Fruit fly (Drosophila melanogaster) whole organism, wandering third instar larva: ENCODE data around the gene CG13838.

Source experiments
- Abd-B ChIP-seq: fragments of >200 bp; optimal IDR thresholded peaks from 2 replicates; lab custom pipeline; 2017; ENCODE audit warnings: missing biosample characterization, missing genetic modification characterization
- CG32264 ChIP-seq: fragments of 200-800 bp; sonication (Bioruptor generic); optimal IDR thresholded peaks from 2 replicates; lab custom pipeline; 2016; ENCODE audit warnings: missing biosample characterization, missing genetic modification characterization
- CG9705 ChIP-seq: fragments of 200-800 bp; sonication (Bioruptor generic); optimal IDR thresholded peaks from 2 replicates; lab custom pipeline; 2018; ENCODE audit warnings: missing biosample characterization, mild to moderate bottlenecking, missing genetic modification characterization
- CrebA ChIP-seq: fragments of 200-800 bp; sonication (Bioruptor generic); optimal IDR thresholded peaks from 2 replicates; lab custom pipeline; 2016; ENCODE audit warnings: missing biosample characterization, mild to moderate bottlenecking, missing genetic modification characterization, borderline replicate concordance
- Dfd ChIP-seq: fragments of >200 bp; optimal IDR thresholded peaks from 2 replicates; lab custom pipeline; 2017; ENCODE audit warnings: missing biosample characterization, missing genetic modification characterization
- Dif ChIP-seq: fragments of 200-275, 200-300 bp; sonication (Bioruptor generic); optimal IDR thresholded peaks from 2 replicates; lab custom pipeline; 2018; ENCODE audit warnings: missing biosample characterization, missing genetic modification characterization; ENCODE audit not compliant: partially characterized antibody
- GATAd ChIP-seq: sonication (Bioruptor generic); optimal IDR thresholded peaks from 2 replicates; lab custom pipeline; 2016; ENCODE audit warnings: missing biosample characterization, missing genetic modification characterization
- HLH106 ChIP-seq: fragments of 200-800 bp; optimal IDR thresholded peaks from 3 replicates; lab custom pipeline; 2019; ENCODE audit warnings: missing biosample characterization, mild to moderate bottlenecking, missing genetic modification characterization, moderate library complexity
- Hnf4 ChIP-seq: fragments of 200-800 bp; sonication (Bioruptor generic); optimal IDR thresholded peaks from 2 replicates; lab custom pipeline; 2016; ENCODE audit warnings: missing biosample characterization, mild to moderate bottlenecking, missing genetic modification characterization
- Hr78 ChIP-seq: fragments of >200 bp; optimal IDR thresholded peaks from 2 replicates; lab custom pipeline; 2017; ENCODE audit warnings: missing biosample characterization, missing genetic modification characterization
- Hr83 ChIP-seq: fragments of 200-300 bp; sonication (Bioruptor generic); optimal IDR thresholded peaks from 2 replicates; lab custom pipeline; 2016; ENCODE audit warnings: missing biosample characterization, mild to moderate bottlenecking, missing genetic modification characterization, moderate library complexity; ENCODE audit not compliant: poor library complexity, severe bottlenecking
- Jra ChIP-seq: sonication (Bioruptor generic); optimal IDR thresholded peaks from 2 replicates; lab custom pipeline; 2016; ENCODE audit warnings: missing biosample characterization, missing genetic modification characterization
- Mio ChIP-seq: sonication (Bioruptor generic); optimal IDR thresholded peaks from 2 replicates; lab custom pipeline; 2016; ENCODE audit warnings: missing biosample characterization, missing genetic modification characterization
- Myc ChIP-seq: fragments of >200 bp; optimal IDR thresholded peaks from 2 replicates; lab custom pipeline; 2017
- N ChIP-seq: fragments of >200 bp; optimal IDR thresholded peaks from 2 replicates; lab custom pipeline; 2018; ENCODE audit warnings: missing biosample characterization, missing external identifiers, missing genetic modification characterization
- OdsH ChIP-seq: fragments of 200-800 bp; sonication (Bioruptor generic); optimal IDR thresholded peaks from 2 replicates; lab custom pipeline; 2016; ENCODE audit warnings: missing biosample characterization, mild to moderate bottlenecking, missing genetic modification characterization
- Rel ChIP-seq, 2 experiments: fragments of 200-800 bp; sonication (Bioruptor generic) in 1 of 2; optimal IDR thresholded peaks; 2 replicates in 1 of 2; 3 replicates in 1 of 2; lab custom pipeline; 2016 to 2019; ENCODE audit warnings: mild to moderate bottlenecking in 2 of 2, missing biosample characterization in 2 of 2, missing genetic modification characterization in 2 of 2, moderate library complexity in 1 of 2
- Sp1 ChIP-seq: fragments of 200-800 bp; sonication (Bioruptor generic); optimal IDR thresholded peaks from 3 replicates; lab custom pipeline; 2019; ENCODE audit warnings: missing biosample characterization, mild to moderate bottlenecking, missing genetic modification characterization, moderate library complexity
- Vsx2 ChIP-seq: fragments of 200-300, 225-300 bp; sonication (Bioruptor generic); optimal IDR thresholded peaks from 2 replicates; lab custom pipeline; 2018; ENCODE audit warnings: missing biosample characterization, missing genetic modification characterization; ENCODE audit not compliant: partially characterized antibody
- br ChIP-seq: fragments of 200-800 bp; sonication (Bioruptor generic); optimal IDR thresholded peaks from 2 replicates; lab custom pipeline; 2016; ENCODE audit warnings: missing biosample characterization, missing genetic modification characterization
- brk ChIP-seq: fragments of 200-800 bp; sonication (Bioruptor generic); optimal IDR thresholded peaks from 2 replicates; lab custom pipeline; 2016; ENCODE audit warnings: missing biosample characterization, mild to moderate bottlenecking, missing genetic modification characterization
- dl ChIP-seq, 2 experiments: fragments of 175-275, 200-275 bp in 1 of 2; fragments of 200-275 bp in 1 of 2; sonication (Bioruptor generic); optimal IDR thresholded peaks; lab custom pipeline; 2018; ENCODE audit warnings: mild to moderate bottlenecking in 2 of 2, missing biosample characterization in 2 of 2, missing genetic modification characterization in 2 of 2, moderate library complexity in 2 of 2; ENCODE audit not compliant: partially characterized antibody in 2 of 2, insufficient read depth in 1 of 2
- dmrt93B ChIP-seq: fragments of 200-800 bp; sonication (Bioruptor generic); optimal IDR thresholded peaks from 2 replicates; lab custom pipeline; 2018; ENCODE audit warnings: missing biosample characterization, mild to moderate bottlenecking, missing genetic modification characterization
- dsf ChIP-seq: sonication (Bioruptor generic); optimal IDR thresholded peaks from 2 replicates; lab custom pipeline; 2016; ENCODE audit warnings: missing biosample characterization, missing genetic modification characterization, borderline replicate concordance
- ey ChIP-seq: fragments of 200-800 bp; sonication (Bioruptor generic); optimal IDR thresholded peaks from 2 replicates; lab custom pipeline; 2016; ENCODE audit warnings: missing biosample characterization, missing genetic modification characterization
- foxo ChIP-seq, 2 experiments: fragments of 200-800 bp; sonication (Bioruptor generic); optimal IDR thresholded peaks; 2 replicates in 1 of 2; 3 replicates in 1 of 2; lab custom pipeline; 2016 to 2017; ENCODE audit warnings: missing biosample characterization in 2 of 2, missing genetic modification characterization in 2 of 2
- fru ChIP-seq: fragments of 200-800 bp; sonication (Bioruptor generic); optimal IDR thresholded peaks from 3 replicates; lab custom pipeline; 2016; ENCODE audit warnings: missing biosample characterization, mild to moderate bottlenecking, missing genetic modification characterization
- h ChIP-seq: fragments of 200-800 bp; sonication (Bioruptor generic); optimal IDR thresholded peaks from 3 replicates; lab custom pipeline; 2016; ENCODE audit warnings: missing biosample characterization, mild to moderate bottlenecking, missing genetic modification characterization
- jim ChIP-seq: fragments of 175-275, 200-325 bp; sonication (Bioruptor generic); optimal IDR thresholded peaks from 2 replicates; lab custom pipeline; 2016; ENCODE audit warnings: missing biosample characterization, mild to moderate bottlenecking, missing genetic modification characterization
- lola ChIP-seq: fragments of >200 bp; optimal IDR thresholded peaks from 2 replicates; lab custom pipeline; 2017; ENCODE audit warnings: missing biosample characterization, missing genetic modification characterization
- pan ChIP-seq: fragments of >200 bp; optimal IDR thresholded peaks from 2 replicates; lab custom pipeline; 2017
- psq ChIP-seq: fragments of 200-800 bp; sonication (Bioruptor generic); optimal IDR thresholded peaks from 3 replicates; lab custom pipeline; 2017; ENCODE audit warnings: missing biosample characterization, mild to moderate bottlenecking, missing genetic modification characterization, moderate library complexity
- rgr ChIP-seq: fragments of 200-800 bp; sonication (Bioruptor generic); optimal IDR thresholded peaks from 3 replicates; lab custom pipeline; 2016; ENCODE audit warnings: missing biosample characterization, mild to moderate bottlenecking, missing genetic modification characterization
- sage ChIP-seq: fragments of 200-800 bp; sonication (Bioruptor generic); optimal IDR thresholded peaks from 2 replicates; lab custom pipeline; 2016; ENCODE audit warnings: missing biosample characterization, mild to moderate bottlenecking, missing genetic modification characterization
- sv ChIP-seq: fragments of 200-800 bp; sonication (Bioruptor generic); optimal IDR thresholded peaks from 3 replicates; lab custom pipeline; 2016; ENCODE audit warnings: missing biosample characterization, missing genetic modification characterization
- tai ChIP-seq: sonication (Bioruptor generic); optimal IDR thresholded peaks from 2 replicates; lab custom pipeline; 2016; ENCODE audit warnings: missing biosample characterization, missing genetic modification characterization
- usp ChIP-seq: fragments of >200 bp; optimal IDR thresholded peaks from 2 replicates; lab custom pipeline; 2017; ENCODE audit warnings: missing biosample characterization, missing genetic modification characterization
- woc ChIP-seq: sonication (Bioruptor generic); optimal IDR thresholded peaks from 2 replicates; lab custom pipeline; 2016; ENCODE audit warnings: missing biosample characterization, mild to moderate bottlenecking, missing genetic modification characterization

The CG13838 gene

DNA sequence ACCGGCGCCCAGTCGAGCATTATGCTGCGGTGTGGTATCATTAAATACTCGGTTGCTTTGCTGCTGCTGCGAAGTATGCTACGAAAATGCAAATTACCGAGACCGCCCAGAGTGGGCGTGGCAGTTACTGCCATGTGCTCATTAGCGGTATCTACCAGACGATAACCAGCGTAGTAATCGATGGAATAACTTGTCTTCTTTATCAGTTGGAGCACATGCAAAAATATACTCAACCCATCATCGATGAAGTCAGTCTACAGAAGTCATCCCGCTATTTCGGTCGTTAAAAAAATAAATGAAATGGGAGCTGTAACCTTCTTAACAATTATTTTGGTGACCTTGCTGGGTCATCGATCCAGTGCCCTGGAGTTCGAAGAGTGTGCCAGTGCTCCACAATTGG lies 1.6 kb downstream of the CG13838 start, which contains the start of gene CG13837:
TSS of gene CG13837 (plus strand) at position 301 of the 400 bp plus-strand sequence.
- TF ChIP-seq tai (GFP tag; lab: Kevin White, UChicago) (no peak), Vsx2 (GFP tag; lab: Kevin White, UChicago) (no peak), lola (GFP tag; lab: Kevin White, UChicago) (no peak), Rel (GFP tag; optimal IDR thresholded peaks at IDR 0.05; lab: Kevin White, UChicago) (no peak), Rel (tag; optimal IDR thresholded peaks at IDR 0.05; lab: Kevin White, UChicago) (no peak), psq (GFP tag; lab: Kevin White, UChicago) (no peak), pan (lab: Kevin White, UChicago) (no peak), sv (GFP tag; lab: Kevin White, UChicago) (no peak), br (GFP tag; lab: Kevin White, UChicago) (no peak), Myc (lab: Kevin White, UChicago) (no peak), Abd-B (no peak), Hr83 (GFP tag; lab: Kevin White, UChicago) (no peak), Mio (GFP tag; lab: Kevin White, UChicago) (no peak), dl (GFP tag; optimal IDR thresholded peaks at IDR 0.05; lab: Kevin White, UChicago; ENCODE audit: insufficient read depth in 1 of 2, partially characterized antibody in 2 of 2) (no peak), sage (GFP tag; lab: Kevin White, UChicago) (no peak), dmrt93B (GFP tag; lab: Kevin White, UChicago) (no peak), Dfd (GFP tag; lab: Kevin White, UChicago) (no peak)

DNA sequence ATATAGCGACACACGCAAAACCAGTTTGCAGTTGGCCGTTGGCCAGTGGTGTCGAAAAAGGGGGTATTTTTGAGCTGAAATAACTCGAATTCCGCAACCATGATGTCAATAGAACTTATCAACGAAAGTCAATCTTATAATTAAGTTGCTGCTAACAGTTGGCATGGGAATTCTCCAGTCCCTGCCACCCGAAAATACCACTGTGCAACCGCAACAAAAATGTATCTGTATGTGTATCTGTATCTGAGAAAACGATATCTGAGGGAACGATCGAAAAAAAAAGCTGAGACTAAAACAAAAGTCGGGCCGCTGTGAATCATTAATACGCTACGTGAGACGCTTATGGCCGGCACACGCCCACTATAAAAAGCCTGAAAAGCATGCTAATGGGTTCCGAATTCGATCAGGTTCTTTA lies 4.5 kb downstream of the CG13838 start:
- TF ChIP-seq Hnf4 (GFP tag; lab: Kevin White, UChicago): peak; percentile 91
- no peak for TF ChIP-seq Dif
- TF ChIP-seq Hr83 (GFP tag; lab: Kevin White, UChicago): peak; percentile 75
- peak; percentile 48 for TF ChIP-seq Rel (GFP tag; optimal IDR thresholded peaks at IDR 0.05; lab: Kevin White, UChicago)
- TF ChIP-seq Rel (tag; optimal IDR thresholded peaks at IDR 0.05; lab: Kevin White, UChicago): peak; percentile 54
- no peak for TF ChIP-seq Dfd (GFP tag; lab: Kevin White, UChicago)
- TF ChIP-seq rgr: peak; percentile 94
- TF ChIP-seq sv (GFP tag; lab: Kevin White, UChicago): no peak
- TF ChIP-seq dsf (GFP tag; lab: Kevin White, UChicago): peak; percentile 61
- TF ChIP-seq Vsx2 (GFP tag; lab: Kevin White, UChicago): no peak
- no peak for TF ChIP-seq Hr78 (GFP tag; lab: Kevin White, UChicago)
- TF ChIP-seq psq (GFP tag; lab: Kevin White, UChicago): peak; percentile 88
- peak; percentile 20 for TF ChIP-seq jim (GFP tag; lab: Kevin White, UChicago)
- TF ChIP-seq fru: peak; percentile 94
- TF ChIP-seq CG32264 (GFP tag; lab: Kevin White, UChicago): peak; percentile 88
- peak; percentile 89 for TF ChIP-seq HLH106
- no peak for TF ChIP-seq Myc (lab: Kevin White, UChicago)
- peak; percentile 95 for TF ChIP-seq ey (GFP tag; lab: Kevin White, UChicago)
- peak; percentile 94 for TF ChIP-seq OdsH (GFP tag; lab: Kevin White, UChicago)
- peak; percentile 96 for TF ChIP-seq h (GFP tag; lab: Kevin White, UChicago)
- peak; percentile 80 for TF ChIP-seq Jra
- TF ChIP-seq N: no peak
- peak; percentile 72 to 95 for TF ChIP-seq foxo (GFP tag; optimal IDR thresholded peaks at IDR 0.05; lab: Kevin White, UChicago)
- TF ChIP-seq pan (lab: Kevin White, UChicago): no peak
- no peak for TF ChIP-seq CrebA
- TF ChIP-seq Mio (GFP tag; lab: Kevin White, UChicago): peak; percentile 24
- TF ChIP-seq usp (GFP tag; lab: Kevin White, UChicago): no peak
- TF ChIP-seq Sp1: peak; percentile 85
- peak; percentile 88 for TF ChIP-seq sage (GFP tag; lab: Kevin White, UChicago)
- TF ChIP-seq GATAd: peak; percentile 47
- peak; percentile 81 for TF ChIP-seq dmrt93B (GFP tag; lab: Kevin White, UChicago)
- TF ChIP-seq brk (GFP tag; lab: Kevin White, UChicago): peak; percentile 90
- peak; percentile 90 for TF ChIP-seq tai (GFP tag; lab: Kevin White, UChicago)
- TF ChIP-seq lola (GFP tag; lab: Kevin White, UChicago): no peak
- TF ChIP-seq dl (GFP tag; optimal IDR thresholded peaks at IDR 0.05; lab: Kevin White, UChicago; ENCODE audit: insufficient read depth in 1 of 2, partially characterized antibody in 2 of 2): no peak
- TF ChIP-seq CG9705 (GFP tag; lab: Kevin White, UChicago): no peak
- TF ChIP-seq woc: peak; percentile 88
- no peak for TF ChIP-seq Abd-B
- TF ChIP-seq br (GFP tag; lab: Kevin White, UChicago): peak; percentile 93
